Worm (Caenorhabditis elegans) whole organism, young adult: ENCODE data around the gene mnk-1.
A peak's percentile ranks its signal among the peaks of the same experiment; 100 is the strongest.

Experiments used
- B0019.2 ChIP-seq: fragments of 200-800 bp; sonication (Bioruptor generic); conservative IDR thresholded peaks from 2 replicates; pipeline ENCODE4 v1.3.6; 2022; ENCODE audit warnings: missing genetic modification reagents, missing genetic modification characterization, missing compliant biosample characterization
- B0336.3 ChIP-seq: fragments of 200-800 bp; sonication (Bioruptor generic); IDR thresholded peaks from 2 replicates; pipeline ENCODE4 v1.3.6; 2022; ENCODE audit warnings: missing genetic modification characterization, missing compliant biosample characterization
- D2030.7 ChIP-seq: fragments of 200-800 bp; sonication (Bioruptor generic); IDR thresholded peaks from 2 replicates; pipeline ENCODE4 v1.3.6; 2022; ENCODE audit warnings: missing genetic modification reagents, missing genetic modification characterization, missing compliant biosample characterization
- F39B2.1 ChIP-seq: fragments of 200-800 bp; sonication (Bioruptor generic); IDR thresholded peaks from 2 replicates; pipeline ENCODE4 v1.3.6; 2022; ENCODE audit warnings: missing genetic modification reagents, missing genetic modification characterization, missing compliant biosample characterization
- F52B5.7 ChIP-seq: sonication (generic microtip); optimal IDR thresholded peaks from 2 replicates; lab custom pipeline; 2016; ENCODE audit warnings: mild to moderate bottlenecking, missing genetic modification characterization, missing compliant biosample characterization
- T26A5.8 ChIP-seq: sonication (generic microtip); optimal IDR thresholded peaks from 2 replicates; lab custom pipeline; 2016; ENCODE audit warnings: missing genetic modification characterization, missing compliant biosample characterization
- Y53F4B.3 ChIP-seq: fragments of 200-800 bp; sonication (Bioruptor generic); IDR thresholded peaks from 2 replicates; pipeline ENCODE4 v1.3.6; 2022; ENCODE audit warnings: missing genetic modification reagents, missing genetic modification characterization, missing compliant biosample characterization
- Y56A3A.18 ChIP-seq: fragments of 200-800 bp; sonication (Bioruptor generic); IDR thresholded peaks from 2 replicates; pipeline ENCODE4 v1.3.6; 2022; ENCODE audit warnings: missing genetic modification reagents, missing genetic modification characterization, missing compliant biosample characterization
- Y67H2A.10 ChIP-seq: fragments of 200-800 bp; sonication (Bioruptor generic); conservative IDR thresholded peaks from 2 replicates; pipeline ENCODE4 v1.3.6; 2022; ENCODE audit warnings: missing genetic modification reagents, missing genetic modification characterization, missing compliant biosample characterization
- attf-5 ChIP-seq: fragments of 200-800 bp; sonication (Bioruptor generic); optimal IDR thresholded peaks from 2 replicates; lab custom pipeline; 2018; ENCODE audit warnings: mild to moderate bottlenecking, missing genetic modification characterization, missing compliant biosample characterization
- attf-6 ChIP-seq: fragments of 200-800 bp; sonication (Bioruptor generic); IDR thresholded peaks from 2 replicates; pipeline ENCODE4 v1.3.6; 2022; ENCODE audit warnings: missing genetic modification reagents, missing genetic modification characterization, missing compliant biosample characterization
- cebp-1 ChIP-seq, 2 experiments: fragments of 200-800 bp in 1 of 2; sonication (Bioruptor generic) in 1 of 2; sonication (generic microtip) in 1 of 2; IDR thresholded peaks in 1 of 2; optimal IDR thresholded peaks in 1 of 2; 2 replicates each; pipeline versions ENCODE4 v1.3.6 to Lab custom; 2017 to 2022; ENCODE audit warnings: missing compliant biosample characterization in 2 of 2, missing genetic modification characterization in 2 of 2, mild to moderate bottlenecking in 1 of 2, missing genetic modification reagents in 1 of 2, moderate library complexity in 1 of 2
- ceh-27 ChIP-seq: fragments of 200-800 bp; sonication (Bioruptor generic); optimal IDR thresholded peaks from 2 replicates; lab custom pipeline; 2018; ENCODE audit warnings: mild to moderate bottlenecking, missing genetic modification characterization, moderate library complexity, missing compliant biosample characterization
- ceh-79 ChIP-seq: sonication (generic microtip); optimal IDR thresholded peaks from 2 replicates; lab custom pipeline; 2017; ENCODE audit warnings: mild to moderate bottlenecking, missing genetic modification characterization, missing compliant biosample characterization
- ceh-91 ChIP-seq: fragments of 200-800 bp; sonication (Bioruptor generic); IDR thresholded peaks from 2 replicates; pipeline ENCODE4 v1.3.6; 2022; ENCODE audit warnings: missing genetic modification reagents, missing genetic modification characterization, missing compliant biosample characterization
- chd-7 ChIP-seq: sonication (generic microtip); optimal IDR thresholded peaks from 2 replicates; lab custom pipeline; 2016; ENCODE audit warnings: mild to moderate bottlenecking, missing genetic modification characterization, moderate library complexity, missing compliant biosample characterization
- dox-1 ChIP-seq: fragments of 200-800 bp; sonication (Bioruptor generic); IDR thresholded peaks from 2 replicates; pipeline ENCODE4 v1.3.6; 2022; ENCODE audit warnings: missing genetic modification reagents, missing genetic modification characterization, missing compliant biosample characterization
- efl-1 ChIP-seq: fragments of 150-350 bp; optimal IDR thresholded peaks from 2 replicates; lab custom pipeline; 2014; ENCODE audit warnings: missing biosample characterization, missing genetic modification reagents, missing genetic modification characterization
- egl-18 ChIP-seq: fragments of 200-800 bp; sonication (Bioruptor generic); IDR thresholded peaks from 2 replicates; pipeline ENCODE4 v1.3.6; 2022; ENCODE audit warnings: missing genetic modification reagents, missing genetic modification characterization, missing compliant biosample characterization
- egrh-3 ChIP-seq: fragments of 200-800 bp; sonication (Bioruptor generic); IDR thresholded peaks from 2 replicates; pipeline ENCODE4 v1.3.6; 2022; ENCODE audit warnings: missing genetic modification reagents, missing genetic modification characterization, missing compliant biosample characterization
- hrde-1 ChIP-seq: sonication (generic microtip); optimal IDR thresholded peaks from 2 replicates; lab custom pipeline; 2016; ENCODE audit warnings: missing genetic modification characterization, mild to moderate bottlenecking, missing compliant biosample characterization, moderate library complexity, missing genotype, missing genetic modification reagents, borderline replicate concordance
- madf-3 ChIP-seq: fragments of 200-800 bp; sonication (Bioruptor generic); IDR thresholded peaks from 2 replicates; pipeline ENCODE4 v1.3.6; 2022; ENCODE audit warnings: missing genetic modification reagents, missing genetic modification characterization, missing compliant biosample characterization
- nfya-2 ChIP-seq: fragments of 200-800 bp; sonication (Bioruptor generic); IDR thresholded peaks from 2 replicates; pipeline ENCODE4 v1.3.6; 2022; ENCODE audit warnings: missing genetic modification reagents, missing genetic modification characterization, missing compliant biosample characterization
- nhr-120 ChIP-seq: fragments of 200-800 bp; sonication (Bioruptor generic); IDR thresholded peaks from 2 replicates; pipeline ENCODE4 v1.3.6; 2022; ENCODE audit warnings: missing genetic modification characterization, missing compliant biosample characterization
- nhr-80 ChIP-seq: sonication (generic microtip); optimal IDR thresholded peaks from 2 replicates; lab custom pipeline; 2016; ENCODE audit warnings: missing genetic modification characterization, missing compliant biosample characterization
- repo-1 ChIP-seq: sonication (generic microtip); optimal IDR thresholded peaks from 2 replicates; lab custom pipeline; 2017; ENCODE audit warnings: mild to moderate bottlenecking, missing genetic modification characterization, missing compliant biosample characterization
- somi-1 ChIP-seq: fragments of 200-800 bp; sonication (Bioruptor generic); optimal IDR thresholded peaks from 2 replicates; lab custom pipeline; 2018; ENCODE audit warnings: mild to moderate bottlenecking, missing genetic modification characterization, missing compliant biosample characterization
- sptf-2 ChIP-seq: fragments of 200-800 bp; sonication (Bioruptor generic); optimal IDR thresholded peaks from 2 replicates; lab custom pipeline; 2018; ENCODE audit warnings: mild to moderate bottlenecking, missing genetic modification characterization, missing compliant biosample characterization
- unc-130 ChIP-seq: sonication (generic microtip); optimal IDR thresholded peaks from 2 replicates; lab custom pipeline; 2016; ENCODE audit warnings: missing genetic modification reagents, missing genetic modification characterization, missing compliant biosample characterization
- zfh-2 ChIP-seq: fragments of 200-800 bp; sonication (Bioruptor generic); conservative IDR thresholded peaks from 2 replicates; pipeline ENCODE4 v1.3.6; 2022; ENCODE audit warnings: missing genetic modification reagents, missing genetic modification characterization, missing compliant biosample characterization
- ztf-3 ChIP-seq: fragments of 200-800 bp; sonication (Bioruptor generic); optimal IDR thresholded peaks from 2 replicates; lab custom pipeline; 2018; ENCODE audit warnings: mild to moderate bottlenecking, missing genetic modification characterization, missing compliant biosample characterization

Gene mnk-1

DNA sequence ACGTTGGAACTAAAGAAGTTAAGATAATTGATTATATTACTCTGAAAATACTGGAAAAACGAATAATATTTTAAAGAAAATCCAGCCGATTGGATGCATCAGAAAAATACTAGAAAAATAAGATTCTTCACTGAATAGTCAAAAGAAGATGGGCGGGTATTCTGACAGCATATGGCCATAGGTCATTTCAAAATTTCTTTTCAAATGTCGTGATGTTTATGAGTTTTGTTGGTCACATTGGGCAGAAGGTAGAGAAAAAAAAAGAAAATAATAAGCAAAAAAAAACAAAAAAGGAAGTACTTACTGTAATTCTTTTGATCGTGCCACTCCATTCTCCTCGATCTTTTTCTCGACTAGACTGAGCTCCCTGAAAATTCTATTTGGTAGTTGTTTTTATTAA is 31.3 kb downstream of the mnk-1 start, which contains the start of gene F59B10.5:
Gene F59B10.5, minus strand, starts transcription at position 101 of the 400 bp plus-strand sequence.
- TF ChIP-seq egrh-3 (GFP tag; lab: Robert Waterston, UW) (no peak), B0336.3 (GFP tag; lab: Robert Waterston, UW) (no peak), F52B5.7 (no peak)
- TF ChIP-seq, all 124 proteins: peak for 0

- no peak for TF ChIP-seq attf-6
Observed at ce11 chrII:10523031-10523430, 31.8 kb downstream of the mnk-1 start.

DNA sequence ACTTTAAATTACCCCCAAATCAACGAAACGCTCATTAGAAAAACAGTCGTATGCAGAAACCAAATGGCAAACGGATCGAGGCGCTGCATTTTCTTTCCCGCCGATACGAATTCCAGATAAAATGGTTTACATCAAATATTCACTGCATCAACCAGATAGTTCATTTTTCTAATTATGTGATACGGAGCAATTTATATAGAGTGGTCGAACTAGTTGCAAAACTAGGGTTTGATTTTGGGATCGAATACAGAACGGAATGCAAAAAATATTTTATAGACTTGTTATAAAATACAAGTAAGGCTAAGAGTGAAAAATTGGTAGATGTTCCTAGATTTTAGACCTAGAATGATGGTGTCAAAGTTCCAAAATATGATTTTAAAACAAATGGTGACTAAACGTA is 35.0 kb downstream of the mnk-1 start:
- TF ChIP-seq attf-6 (no peak), nhr-120 (GFP tag; lab: Robert Waterston, UW) (no peak), nhr-80 (tag; lab: Kevin White, UChicago) (no peak), repo-1 (tag; lab: Kevin White, UChicago) (no peak), ceh-79 (tag; lab: Kevin White, UChicago) (no peak), unc-130 (GFP tag; lab: Kevin White, UChicago) (no peak), D2030.7 (no peak), sptf-2 (GFP tag; lab: Kevin White, UChicago) (no peak), hrde-1 (tag; lab: Kevin White, UChicago) (no peak), nfya-2 (GFP tag; lab: Robert Waterston, UW) (no peak), somi-1 (GFP tag; lab: Kevin White, UChicago) (no peak), chd-7 (no peak), T26A5.8 (tag; lab: Kevin White, UChicago) (no peak), dox-1 (GFP tag; lab: Robert Waterston, UW) (no peak)

- TF ChIP-seq attf-5 (GFP tag; lab: Kevin White, UChicago): no peak
- no peak for TF ChIP-seq cebp-1 (GFP tag; IDR thresholded peaks at IDR 0.05; lab: Robert Waterston, UW)
- no peak for TF ChIP-seq cebp-1 (tag; optimal IDR thresholded peaks at IDR 0.05; lab: Kevin White, UChicago)
- no peak for TF ChIP-seq Y67H2A.10 (GFP tag; lab: Robert Waterston, UW)
- TF ChIP-seq egl-18: no peak
Observed at ce11 chrII:10519017-10519416, 35.8 kb downstream of the mnk-1 start, which contains the start of gene F59B10.4. Gene F59B10.4, minus strand, starts transcription at chrII:10519117.

- no peak for TF ChIP-seq ztf-3 (GFP tag; lab: Kevin White, UChicago)
- TF ChIP-seq madf-3 (GFP tag; lab: Robert Waterston, UW): 0 out of 2 replicates have a peak, but pooled peaks have one; percentile 45
Observed at ce11 chrII:10516375-10516774, 38.5 kb downstream of the mnk-1 start.

- TF ChIP-seq cebp-1 (GFP tag; IDR thresholded peaks at IDR 0.05; lab: Robert Waterston, UW) (no peak), cebp-1 (tag; optimal IDR thresholded peaks at IDR 0.05; lab: Kevin White, UChicago) (peak; percentile 15), unc-130 (GFP tag; lab: Kevin White, UChicago) (no peak), efl-1 (GFP tag; lab: Kevin White, UChicago) (no peak)
Observed at ce11 chrII:10515422-10515821, 39.4 kb downstream of the mnk-1 start.

ce11 chrII:10513377-10513776 is 41.5 kb downstream of the mnk-1 start:
- TF ChIP-seq cebp-1 (GFP tag; IDR thresholded peaks at IDR 0.05; lab: Robert Waterston, UW) (no peak), cebp-1 (tag; optimal IDR thresholded peaks at IDR 0.05; lab: Kevin White, UChicago) (peak; percentile 3), zfh-2 (no peak), ceh-91 (no peak), ceh-27 (GFP tag; lab: Kevin White, UChicago) (no peak), Y56A3A.18 (no peak), ceh-79 (tag; lab: Kevin White, UChicago) (no peak), B0019.2 (GFP tag; lab: Robert Waterston, UW) (no peak), Y53F4B.3 (GFP tag; lab: Robert Waterston, UW) (no peak), F39B2.1 (no peak)
